Fruit fly (Drosophila melanogaster): ENCODE results near the gene CG2698.

The CG2698 gene

DNA sequence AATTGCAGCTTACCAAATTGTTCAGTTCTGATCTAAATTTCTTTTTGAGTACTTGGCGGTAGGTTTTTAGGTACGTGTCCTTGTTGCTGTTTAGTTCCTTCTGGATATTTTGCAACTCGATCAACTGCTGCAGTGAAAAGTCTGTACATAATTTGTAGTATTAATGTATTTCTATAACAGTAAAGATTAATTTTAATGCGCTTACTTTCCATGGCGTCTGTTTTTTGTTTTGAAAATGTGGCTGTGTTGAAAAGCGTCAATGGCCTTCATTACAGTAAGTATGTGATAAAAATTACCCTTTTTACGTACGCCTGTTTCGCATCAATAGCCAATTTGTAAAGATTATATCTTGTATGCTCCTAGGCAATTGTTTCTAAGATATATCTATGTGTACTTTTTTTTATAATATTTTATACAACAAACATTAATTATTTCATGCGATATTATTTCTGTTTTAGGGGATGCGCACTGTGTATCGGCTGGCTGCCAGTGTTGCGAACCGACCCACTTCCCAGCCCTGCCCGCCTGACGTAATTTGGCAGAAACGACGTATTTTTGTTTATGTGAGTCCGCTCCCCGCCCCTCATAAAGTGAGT lies at the start of gene CG2698, which contains the start of gene Kmn2:
TSS of gene CG2698 (plus strand) at position 489 of the 596 bp plus-strand sequence.
TSS of gene Kmn2 (minus strand) at position 236 of the 596 bp plus-strand sequence.
- TF ChIP-seq fd96Ca (GFP tag; IDR thresholded peaks at IDR 0.05) (peak; percentile 96), D1 (tag; optimal IDR thresholded peaks at IDR 0.05) (peak; percentile 80), CG4496 (GFP tag; IDR thresholded peaks at IDR 0.05) (peak; percentile 99), CG8301 (tag; optimal IDR thresholded peaks at IDR 0.05) (peak; percentile 94), gl (tag; optimal IDR thresholded peaks at IDR 0.05) (peak; percentile 79), Ets98B (GFP tag; IDR thresholded peaks at IDR 0.05) (peak; percentile 97), Pif1B (GFP tag; optimal IDR thresholded peaks at IDR 0.05) (peak; percentile 94), CG32121 (GFP tag; IDR thresholded peaks at IDR 0.05) (peak; percentile 97), CG17806 (tag; optimal IDR thresholded peaks at IDR 0.05) (peak; percentile 93), CG12605 (GFP tag; IDR thresholded peaks at IDR 0.05) (peak; percentile 95), CG8159 (tag; optimal IDR thresholded peaks at IDR 0.05) (peak; percentile 96), Pif1A (GFP tag; optimal IDR thresholded peaks at IDR 0.05) (peak; percentile 93), CG10348 (GFP tag; IDR thresholded peaks at IDR 0.05) (peak; percentile 93), CG15710 (tag; optimal IDR thresholded peaks at IDR 0.05) (peak; percentile 95), rn (GFP tag; IDR thresholded peaks at IDR 0.05) (peak; percentile 97), EcR (GFP tag; optimal IDR thresholded peaks at IDR 0.05) (peak; percentile 61), CG13204 (GFP tag; optimal IDR thresholded peaks at IDR 0.05) (no peak), CG34367 (tag; optimal IDR thresholded peaks at IDR 0.05) (peak; percentile 92), CG9948 (tag; optimal IDR thresholded peaks at IDR 0.05) (peak; percentile 93), Snoo (tag; optimal IDR thresholded peaks at IDR 0.05) (peak; percentile 95), CG14655 (GFP tag; optimal IDR thresholded peaks at IDR 0.05) (peak; percentile 94)

- TF ChIP-seq CG8301 (tag; optimal IDR thresholded peaks at IDR 0.05) (peak; percentile 16), CG8159 (tag; optimal IDR thresholded peaks at IDR 0.05) (peak; percentile 75), CG34367 (tag; optimal IDR thresholded peaks at IDR 0.05) (peak; percentile 22), CG15710 (tag; optimal IDR thresholded peaks at IDR 0.05) (peak; percentile 54), Ets98B (GFP tag; IDR thresholded peaks at IDR 0.05) (no peak), Snoo (tag; optimal IDR thresholded peaks at IDR 0.05) (no peak), CG4496 (GFP tag; IDR thresholded peaks at IDR 0.05) (0 out of 3 replicates have a peak, but pooled peaks have one; percentile 44), CG14655 (GFP tag; optimal IDR thresholded peaks at IDR 0.05) (peak; percentile 60), CG9948 (tag; optimal IDR thresholded peaks at IDR 0.05) (peak; percentile 62), Pif1A (GFP tag; optimal IDR thresholded peaks at IDR 0.05) (peak; percentile 23), EcR (GFP tag; optimal IDR thresholded peaks at IDR 0.05) (peak; percentile 96), CG13204 (GFP tag; optimal IDR thresholded peaks at IDR 0.05) (no peak), Pif1B (GFP tag; optimal IDR thresholded peaks at IDR 0.05) (no peak), D1 (tag; optimal IDR thresholded peaks at IDR 0.05) (peak; percentile 32), CG17806 (tag; optimal IDR thresholded peaks at IDR 0.05) (peak; percentile 68), fd96Ca (GFP tag; IDR thresholded peaks at IDR 0.05) (no peak)
Measured at dm6 chr3R:7953041-7953788, 48.1 kb upstream of the CG2698 start.

DNA sequence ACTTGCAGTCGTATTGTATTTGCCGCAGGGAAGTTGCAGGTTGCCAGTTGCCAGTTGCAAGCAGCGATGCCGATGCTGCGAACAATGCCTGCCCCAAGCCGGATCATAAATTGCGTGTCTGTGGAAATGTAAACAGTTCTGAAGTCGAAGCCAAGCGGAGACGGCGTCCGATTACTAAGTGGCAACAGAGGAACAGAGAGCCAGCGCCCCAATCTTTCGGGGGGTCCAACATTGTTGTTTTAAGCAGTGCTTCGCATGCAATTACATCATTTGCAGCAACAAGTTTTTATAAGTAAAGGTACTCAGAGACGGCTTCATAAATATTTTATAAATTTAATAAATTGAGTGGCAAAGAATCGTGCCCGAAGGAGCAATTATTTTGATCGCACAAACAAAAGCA lies 46.9 kb upstream of the CG2698 start:
- no peak for TF ChIP-seq CG4496 (GFP tag; IDR thresholded peaks at IDR 0.05)
- TF ChIP-seq CG13204 (GFP tag; optimal IDR thresholded peaks at IDR 0.05): peak; percentile 10
- no peak for TF ChIP-seq Snoo (tag; optimal IDR thresholded peaks at IDR 0.05)

DNA sequence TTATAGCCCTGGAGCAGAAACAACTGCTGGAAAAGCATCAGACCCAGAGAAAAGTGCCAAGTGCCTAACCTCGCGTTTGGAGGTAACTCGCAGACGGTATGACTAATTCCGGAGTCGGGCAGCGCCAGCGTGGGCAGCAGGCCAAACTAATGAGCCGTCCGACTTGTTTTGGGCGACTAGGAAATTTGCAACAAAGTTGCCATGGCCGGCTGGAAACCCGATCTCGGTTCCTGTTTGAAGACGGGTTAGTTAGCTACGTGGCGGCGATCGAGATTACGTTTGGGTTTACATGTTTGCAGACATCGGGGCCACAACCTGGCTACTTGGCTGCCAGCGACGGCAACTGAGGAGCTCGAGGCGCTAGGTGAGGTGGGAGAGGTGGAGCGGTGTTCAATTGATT lies 44.4 kb upstream of the CG2698 start:
- TF ChIP-seq D1 (tag; optimal IDR thresholded peaks at IDR 0.05) (no peak), CG34367 (tag; optimal IDR thresholded peaks at IDR 0.05) (no peak), Ets98B (GFP tag; IDR thresholded peaks at IDR 0.05) (no peak), CG9948 (tag; optimal IDR thresholded peaks at IDR 0.05) (no peak), fd96Ca (GFP tag; IDR thresholded peaks at IDR 0.05) (no peak; the same call in 2 of the 3 replicates), CG17806 (tag; optimal IDR thresholded peaks at IDR 0.05) (no peak), CG32121 (GFP tag; IDR thresholded peaks at IDR 0.05) (no peak), CG10348 (GFP tag; IDR thresholded peaks at IDR 0.05) (no peak), CG13204 (GFP tag; optimal IDR thresholded peaks at IDR 0.05) (no peak), gl (tag; optimal IDR thresholded peaks at IDR 0.05) (no peak), CG14655 (GFP tag; optimal IDR thresholded peaks at IDR 0.05) (no peak), CG15710 (tag; optimal IDR thresholded peaks at IDR 0.05) (no peak), rn (GFP tag; IDR thresholded peaks at IDR 0.05) (no peak), Pif1B (GFP tag; optimal IDR thresholded peaks at IDR 0.05) (no peak), EcR (GFP tag; optimal IDR thresholded peaks at IDR 0.05) (no peak), CG8159 (tag; optimal IDR thresholded peaks at IDR 0.05) (no peak), CG8301 (tag; optimal IDR thresholded peaks at IDR 0.05) (no peak), Pif1A (GFP tag; optimal IDR thresholded peaks at IDR 0.05) (no peak), CG12605 (GFP tag; IDR thresholded peaks at IDR 0.05) (no peak), Snoo (tag; optimal IDR thresholded peaks at IDR 0.05) (no peak)

DNA sequence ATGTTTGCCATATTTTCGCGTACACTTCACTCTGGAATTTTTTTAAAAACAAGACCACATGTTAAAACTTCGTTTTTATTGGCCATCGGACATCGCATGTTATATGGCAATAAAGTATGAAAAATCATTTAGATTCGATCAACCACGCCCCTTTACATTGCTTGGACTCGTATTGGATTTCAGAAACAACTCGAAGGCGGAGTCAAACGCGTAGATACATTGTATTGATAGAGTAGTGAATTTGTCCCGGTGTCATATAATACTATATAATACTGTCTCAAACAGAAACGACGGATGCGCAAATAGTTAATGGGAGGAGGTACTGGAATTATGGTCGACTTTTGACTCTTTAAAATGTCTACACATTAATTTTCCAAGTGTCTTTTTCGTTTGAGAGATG lies 40.0 kb upstream of the CG2698 start:
- TF ChIP-seq gl (tag; optimal IDR thresholded peaks at IDR 0.05): no peak
- no peak for TF ChIP-seq CG9948 (tag; optimal IDR thresholded peaks at IDR 0.05)
- TF ChIP-seq Pif1B (GFP tag; optimal IDR thresholded peaks at IDR 0.05): no peak
- TF ChIP-seq CG14655 (GFP tag; optimal IDR thresholded peaks at IDR 0.05): no peak
- TF ChIP-seq CG13204 (GFP tag; optimal IDR thresholded peaks at IDR 0.05): no peak
- TF ChIP-seq fd96Ca (GFP tag; IDR thresholded peaks at IDR 0.05): no peak
- no peak for TF ChIP-seq CG10348 (GFP tag; IDR thresholded peaks at IDR 0.05)
- no peak for TF ChIP-seq CG34367 (tag; optimal IDR thresholded peaks at IDR 0.05)
- TF ChIP-seq CG15710 (tag; optimal IDR thresholded peaks at IDR 0.05): no peak
- no peak for TF ChIP-seq CG32121 (GFP tag; IDR thresholded peaks at IDR 0.05)
- TF ChIP-seq EcR (GFP tag; optimal IDR thresholded peaks at IDR 0.05): no peak
- no peak for TF ChIP-seq CG17806 (tag; optimal IDR thresholded peaks at IDR 0.05)
- no peak for TF ChIP-seq CG8301 (tag; optimal IDR thresholded peaks at IDR 0.05)
- TF ChIP-seq CG12605 (GFP tag; IDR thresholded peaks at IDR 0.05): no peak
- no peak for TF ChIP-seq CG8159 (tag; optimal IDR thresholded peaks at IDR 0.05)
- no peak for TF ChIP-seq CG4496 (GFP tag; IDR thresholded peaks at IDR 0.05)
